Worm (Caenorhabditis elegans): ENCODE data around the gene T05C7.8.

- TF ChIP-seq lin-13 (GFP tag; optimal IDR thresholded peaks at IDR 0.05) (no peak), nhr-237 (tag; optimal IDR thresholded peaks at IDR 0.05) (no peak), nhr-11 (tag; optimal IDR thresholded peaks at IDR 0.05) (no peak), blmp-1 (tag; optimal IDR thresholded peaks at IDR 0.05) (no peak), nhr-76 (tag; optimal IDR thresholded peaks at IDR 0.05) (no peak), tbx-2 (tag; optimal IDR thresholded peaks at IDR 0.05) (no peak), lin-14 (GFP tag; optimal IDR thresholded peaks at IDR 0.05) (no peak), efl-1 (optimal IDR thresholded peaks at IDR 0.05) (no peak), efl-1 (GFP tag; optimal IDR thresholded peaks at IDR 0.05 in 1 of 2) (no peak)
Measured at ce11 chrIV:121607-122006, 45.4 kb downstream of the T05C7.8 start, which contains the start of gene tut-1.

All from whole organism, L1 larva.